Worm (Caenorhabditis elegans): ENCODE measurements around the gene nhr-31.

- TF ChIP-seq nhr-77 (tag; optimal IDR thresholded peaks at IDR 0.05), result no peak
- TF ChIP-seq nhr-23 (tag; optimal IDR thresholded peaks at IDR 0.05), result no peak
- no peak for TF ChIP-seq ceh-16 (tag; optimal IDR thresholded peaks at IDR 0.05)
- no peak for TF ChIP-seq ztf-11 (tag; optimal IDR thresholded peaks at IDR 0.05)
- no peak for TF ChIP-seq alr-1 (tag; optimal IDR thresholded peaks at IDR 0.05)
These were observed 23.2 kb downstream of the nhr-31 start for ce11 chrIV:8006161-8006560.
